Fruit fly (Drosophila melanogaster) whole organism, embryonic: ENCODE measurements around the gene Alg12.

ENCODE experiments used
- ATbp ChIP-seq: fragments of 200-800 bp; sonication (Bioruptor generic); optimal IDR thresholded peaks from 2 replicates; lab custom pipeline; 2017; ENCODE audit warnings: missing biosample characterization, mild to moderate bottlenecking, missing genetic modification characterization, missing genetic modification reagents
- Abd-B ChIP-seq: fragments of 200-800 bp; sonication (Bioruptor generic); optimal IDR thresholded peaks from 2 replicates; lab custom pipeline; 2018; ENCODE audit warnings: missing biosample characterization, mild to moderate bottlenecking, missing genetic modification characterization, moderate library complexity
- B-H2 ChIP-seq: fragments of 200-800 bp; sonication (Bioruptor generic); optimal IDR thresholded peaks from 2 replicates; lab custom pipeline; 2018; ENCODE audit warnings: missing biosample characterization, mild to moderate bottlenecking, missing genetic modification characterization
- BEAF-32 ChIP-seq: fragments of 200-800 bp; sonication (Bioruptor generic); optimal IDR thresholded peaks from 3 replicates; lab custom pipeline; 2017; ENCODE audit warnings: missing biosample characterization, missing genetic modification characterization, mild to moderate bottlenecking, moderate library complexity, missing genetic modification reagents
- CG12659 ChIP-seq: fragments of 200-800 bp; sonication (Bioruptor generic); optimal IDR thresholded peaks from 3 replicates; lab custom pipeline; 2017; ENCODE audit warnings: mild to moderate bottlenecking, missing biosample characterization, missing genetic modification reagents, missing genetic modification characterization
- CG13287 ChIP-seq: fragments of 200-800 bp; sonication (Bioruptor generic); IDR thresholded peaks from 2 replicates; pipeline ENCODE4 v1.3.6; 2022; ENCODE audit warnings: missing biosample characterization, missing genetic modification characterization; ENCODE audit not compliant: partially characterized antibody
- CG14441 ChIP-seq: fragments of 200-800 bp; sonication (Bioruptor generic); IDR thresholded peaks from 2 replicates; pipeline ENCODE4 v1.3.6; 2022; ENCODE audit warnings: missing biosample characterization, missing genetic modification characterization
- CG15073 ChIP-seq: fragments of 200-800 bp; sonication (Bioruptor generic); optimal IDR thresholded peaks from 2 replicates; lab custom pipeline; 2016; ENCODE audit warnings: missing biosample characterization, missing genetic modification characterization
- CG15514 ChIP-seq: fragments of 200-800 bp; sonication (Bioruptor generic); optimal IDR thresholded peaks from 3 replicates; lab custom pipeline; 2017; ENCODE audit warnings: missing biosample characterization, missing genetic modification characterization, mild to moderate bottlenecking, moderate library complexity, missing genetic modification reagents
- CG16779 ChIP-seq: fragments of 200-800 bp; sonication (Bioruptor generic); IDR thresholded peaks from 2 replicates; pipeline ENCODE4 v1.3.6; 2022; ENCODE audit warnings: missing biosample characterization, missing genetic modification characterization
- CG16813 ChIP-seq: fragments of 200-800 bp; sonication (Bioruptor generic); IDR thresholded peaks from 3 replicates; pipeline ENCODE4 v1.3.6; 2022; ENCODE audit warnings: missing biosample characterization, missing genetic modification characterization; ENCODE audit not compliant: partially characterized antibody
- CG18619 ChIP-seq: fragments of 200-800 bp; sonication (Bioruptor generic); optimal IDR thresholded peaks from 3 replicates; lab custom pipeline; 2017; ENCODE audit warnings: missing biosample characterization, mild to moderate bottlenecking, missing genetic modification characterization
- CG2129 ChIP-seq: fragments of 200-800 bp; sonication (Bioruptor generic); IDR thresholded peaks from 2 replicates; pipeline ENCODE4 v1.3.6; 2022; ENCODE audit warnings: missing biosample characterization, missing genetic modification characterization; ENCODE audit not compliant: partially characterized antibody
- CG2202 ChIP-seq: fragments of 200-800 bp; sonication (Bioruptor generic); optimal IDR thresholded peaks from 2 replicates; lab custom pipeline; 2018; ENCODE audit warnings: missing biosample characterization, mild to moderate bottlenecking, missing genetic modification characterization
- CG6813 ChIP-seq: fragments of 200-800 bp; sonication (Bioruptor generic); optimal IDR thresholded peaks from 2 replicates; lab custom pipeline; 2017; ENCODE audit warnings: missing biosample characterization, missing genetic modification characterization, mild to moderate bottlenecking, moderate library complexity, missing genetic modification reagents
- CG7357 ChIP-seq: fragments of 200-800 bp; sonication (Bioruptor generic); IDR thresholded peaks from 3 replicates; pipeline ENCODE4 v1.3.6; 2022; ENCODE audit warnings: missing biosample characterization, missing genetic modification characterization
- CG8924 ChIP-seq: fragments of 200-800 bp; optimal IDR thresholded peaks from 3 replicates; lab custom pipeline; 2019; ENCODE audit warnings: missing biosample characterization, mild to moderate bottlenecking, missing genetic modification characterization, moderate library complexity
- CG9797 ChIP-seq: fragments of 200-800 bp; sonication (Bioruptor generic); optimal IDR thresholded peaks from 3 replicates; lab custom pipeline; 2018; ENCODE audit warnings: missing biosample characterization, mild to moderate bottlenecking, missing genetic modification characterization
- D19A ChIP-seq: fragments of 200-800 bp; optimal IDR thresholded peaks from 3 replicates; lab custom pipeline; 2019; ENCODE audit warnings: missing biosample characterization, mild to moderate bottlenecking, missing genetic modification characterization, moderate library complexity
- Dbx ChIP-seq: fragments of 200-800 bp; sonication (Bioruptor generic); IDR thresholded peaks from 3 replicates; pipeline ENCODE4 v1.3.6; 2022; ENCODE audit warnings: missing biosample characterization, missing genetic modification characterization
- Dref ChIP-seq: fragments of 200-800 bp; sonication (Bioruptor generic); IDR thresholded peaks from 2 replicates; pipeline ENCODE4 v1.3.6; 2022; ENCODE audit warnings: missing biosample characterization, missing genetic modification characterization
- Fer1 ChIP-seq: fragments of 200-800 bp; sonication (Bioruptor generic); optimal IDR thresholded peaks from 2 replicates; lab custom pipeline; 2017; ENCODE audit warnings: missing biosample characterization, mild to moderate bottlenecking, missing genetic modification characterization
- Hmr ChIP-seq: fragments of 200-800 bp; sonication (Bioruptor generic); optimal IDR thresholded peaks from 3 replicates; lab custom pipeline; 2017; ENCODE audit warnings: mild to moderate bottlenecking, missing biosample characterization, missing genetic modification reagents, missing genetic modification characterization
- Myb ChIP-seq: fragments of 200-800 bp; sonication (Bioruptor generic); optimal IDR thresholded peaks from 2 replicates; lab custom pipeline; 2016; ENCODE audit warnings: missing biosample characterization, missing genetic modification characterization
- Nf-YB ChIP-seq: fragments of 200-800 bp; sonication (Bioruptor generic); optimal IDR thresholded peaks from 3 replicates; lab custom pipeline; 2019; ENCODE audit warnings: missing biosample characterization, mild to moderate bottlenecking, missing genetic modification characterization, moderate library complexity
- Vsx1 ChIP-seq: fragments of 200-800 bp; sonication (Bioruptor generic); optimal IDR thresholded peaks from 2 replicates; lab custom pipeline; 2017; ENCODE audit warnings: missing biosample characterization, mild to moderate bottlenecking, missing genetic modification characterization, missing genetic modification reagents
- Xbp1 ChIP-seq: fragments of 200-800 bp; sonication (Bioruptor generic); optimal IDR thresholded peaks from 3 replicates; lab custom pipeline; 2016; ENCODE audit warnings: missing biosample characterization, mild to moderate bottlenecking, missing genetic modification characterization
- ap ChIP-seq: fragments of 200-800 bp; sonication (Bioruptor generic); IDR thresholded peaks from 2 replicates; pipeline ENCODE4 v1.3.6; 2022; ENCODE audit warnings: missing biosample characterization, missing genetic modification characterization
- ato ChIP-seq: fragments of 200-800 bp; sonication (Bioruptor generic); IDR thresholded peaks from 2 replicates; pipeline ENCODE4 v1.3.6; 2022; ENCODE audit warnings: missing biosample characterization, missing genetic modification characterization; ENCODE audit not compliant: partially characterized antibody
- bbx ChIP-seq: fragments of 200-800 bp; sonication (Bioruptor generic); IDR thresholded peaks from 2 replicates; pipeline ENCODE4 v1.3.6; 2022; ENCODE audit warnings: missing biosample characterization, missing genetic modification characterization; ENCODE audit not compliant: partially characterized antibody
- bowl ChIP-seq: fragments of 200-800 bp; sonication (Bioruptor generic); IDR thresholded peaks from 2 replicates; pipeline ENCODE4 v1.3.6; 2022; ENCODE audit warnings: missing biosample characterization, missing genetic modification characterization
- disco-r ChIP-seq: fragments of 200-800 bp; sonication (Bioruptor generic); optimal IDR thresholded peaks from 2 replicates; lab custom pipeline; 2016; ENCODE audit warnings: missing biosample characterization, missing genetic modification characterization
- ftz-f1 ChIP-seq: fragments of 200-800 bp; sonication (Bioruptor generic); optimal IDR thresholded peaks from 2 replicates; lab custom pipeline; 2016; ENCODE audit warnings: missing biosample characterization, missing genetic modification characterization
- gfzf ChIP-seq: fragments of 200-800 bp; sonication (Bioruptor generic); optimal IDR thresholded peaks from 2 replicates; lab custom pipeline; 2016; ENCODE audit warnings: missing biosample characterization, mild to moderate bottlenecking, missing genetic modification characterization, moderate library complexity
- grau ChIP-seq: fragments of 200-800 bp; optimal IDR thresholded peaks from 3 replicates; lab custom pipeline; 2019; ENCODE audit warnings: missing biosample characterization, mild to moderate bottlenecking, missing genetic modification characterization, moderate library complexity
- insv ChIP-seq, 2 experiments: fragments of 200-800 bp; sonication (Bioruptor generic); optimal IDR thresholded peaks; 3 replicates each; lab custom pipeline; 2016 to 2018; ENCODE audit warnings: missing biosample characterization in 2 of 2, missing genetic modification characterization in 2 of 2
- kay ChIP-seq: fragments of 200-800 bp; sonication (Bioruptor generic); optimal IDR thresholded peaks from 2 replicates; lab custom pipeline; 2016; ENCODE audit warnings: missing biosample characterization, missing genetic modification characterization
- lilli ChIP-seq: fragments of 200-800 bp; sonication (Bioruptor generic); optimal IDR thresholded peaks from 3 replicates; lab custom pipeline; 2016; ENCODE audit warnings: missing biosample characterization, missing genetic modification characterization
- luna ChIP-seq: fragments of 200-800 bp; sonication (Bioruptor generic); optimal IDR thresholded peaks from 2 replicates; lab custom pipeline; 2016; ENCODE audit warnings: missing biosample characterization, missing genetic modification characterization
- nom ChIP-seq: fragments of 200-800 bp; sonication (Bioruptor generic); optimal IDR thresholded peaks from 2 replicates; lab custom pipeline; 2017; ENCODE audit warnings: missing biosample characterization, missing genetic modification characterization, mild to moderate bottlenecking, moderate library complexity, missing genetic modification reagents
- pho ChIP-seq: fragments of 200-800 bp; sonication (Bioruptor generic); optimal IDR thresholded peaks from 2 replicates; lab custom pipeline; 2016; ENCODE audit warnings: missing biosample characterization, missing genetic modification characterization
- pita ChIP-seq: fragments of 200-800 bp; sonication (Bioruptor generic); optimal IDR thresholded peaks from 2 replicates; lab custom pipeline; 2017; ENCODE audit warnings: missing biosample characterization, mild to moderate bottlenecking, missing genetic modification characterization
- pum ChIP-seq: fragments of 200-800 bp; sonication (Bioruptor generic); optimal IDR thresholded peaks from 2 replicates; lab custom pipeline; 2016; ENCODE audit warnings: missing biosample characterization, missing genetic modification characterization
- repo ChIP-seq: fragments of 200-800 bp; sonication (Bioruptor generic); optimal IDR thresholded peaks from 2 replicates; lab custom pipeline; 2016; ENCODE audit warnings: missing biosample characterization, missing genetic modification characterization
- slbo ChIP-seq: fragments of 200-800 bp; sonication (Bioruptor generic); IDR thresholded peaks from 2 replicates; pipeline ENCODE4 v1.3.6; 2022; ENCODE audit warnings: missing biosample characterization, missing genetic modification characterization
- sqz ChIP-seq: fragments of 200-800 bp; sonication (Bioruptor generic); optimal IDR thresholded peaks from 3 replicates; lab custom pipeline; 2018; ENCODE audit warnings: missing biosample characterization, mild to moderate bottlenecking, missing genetic modification characterization
- tgo ChIP-seq: fragments of 200-800 bp; sonication (Bioruptor generic); IDR thresholded peaks from 3 replicates; pipeline ENCODE4 v1.3.6; 2022; ENCODE audit warnings: missing biosample characterization, missing genetic modification characterization
- vvl ChIP-seq: fragments of 200-800 bp; sonication (Bioruptor generic); IDR thresholded peaks from 2 replicates; pipeline ENCODE4 v1.3.6; 2022; ENCODE audit warnings: missing biosample characterization, missing genetic modification characterization

Alg12 gene

dm6 chr3R:9762955-9763931 is 7.0 kb downstream of the Alg12 start, which contains the start of the genes Snap24 and CG8478 (continued):
- TF ChIP-seq ap (GFP tag; lab: Robert Waterston, UW) = no peak
- peak; percentile 24 for TF ChIP-seq Abd-B (GFP tag; lab: Kevin White, UChicago)
- peak; percentile 55 for TF ChIP-seq gfzf
- TF ChIP-seq disco-r (GFP tag; lab: Kevin White, UChicago) = no peak
- no peak for TF ChIP-seq CG18619 (GFP tag; lab: Kevin White, UChicago)
- TF ChIP-seq CG12659 (GFP tag; lab: Kevin White, UChicago) = peak; percentile 26
- peak; percentile 12; the same call in 1 of the 2 replicates for TF ChIP-seq slbo (GFP tag; lab: Robert Waterston, UW)
- TF ChIP-seq vvl = no peak; the same call in 1 of the 2 replicates
- peak; percentile 23 for TF ChIP-seq CG15514 (GFP tag; lab: Kevin White, UChicago)
- no peak for TF ChIP-seq luna (GFP tag; lab: Kevin White, UChicago)
- no peak for TF ChIP-seq bowl (GFP tag; lab: Robert Waterston, UW)
- TF ChIP-seq pum (GFP tag; lab: Kevin White, UChicago) = no peak
- peak; percentile 0 for TF ChIP-seq grau (tag; lab: Kevin White, UChicago)
- TF ChIP-seq Nf-YB (GFP tag; lab: Kevin White, UChicago) = no peak
- TF ChIP-seq CG15073 (GFP tag; lab: Kevin White, UChicago) = no peak
- TF ChIP-seq CG6813 (GFP tag; lab: Kevin White, UChicago) = no peak
- no peak for TF ChIP-seq Hmr
- TF ChIP-seq Dref (GFP tag; lab: Robert Waterston, UW) = peak; percentile 87
- TF ChIP-seq Fer1 (GFP tag; lab: Kevin White, UChicago) = peak; percentile 5
- TF ChIP-seq CG2129 = peak; percentile 57
- no peak for TF ChIP-seq sqz (GFP tag; lab: Kevin White, UChicago)
- no peak for TF ChIP-seq ftz-f1 (GFP tag; lab: Kevin White, UChicago)
- no peak for TF ChIP-seq tgo (GFP tag; lab: Robert Waterston, UW)
- peak; percentile 13 for TF ChIP-seq Xbp1 (GFP tag; lab: Kevin White, UChicago)
- TF ChIP-seq nom (GFP tag; lab: Kevin White, UChicago) = no peak
- TF ChIP-seq CG7357 (GFP tag; lab: Robert Waterston, UW) = peak; percentile 96
- peak; percentile 81 for TF ChIP-seq CG16813
- TF ChIP-seq CG13287 (GFP tag; lab: Robert Waterston, UW) = peak; percentile 82
- peak; percentile 46 for TF ChIP-seq pita (GFP tag; lab: Kevin White, UChicago)
- TF ChIP-seq CG8924 (tag; lab: Kevin White, UChicago) = peak; percentile 14
- peak; percentile 82 for TF ChIP-seq bbx
- TF ChIP-seq Dbx = no peak
- TF ChIP-seq ato (GFP tag; lab: Robert Waterston, UW) = peak; percentile 80
- peak; percentile 30 for TF ChIP-seq lilli
- no peak for TF ChIP-seq pho (GFP tag; lab: Kevin White, UChicago)
- TF ChIP-seq insv (GFP tag; optimal IDR thresholded peaks at IDR 0.05; lab: Kevin White, UChicago) = no peak
- TF ChIP-seq CG14441 = no peak
- TF ChIP-seq kay (GFP tag; lab: Kevin White, UChicago) = peak; percentile 85
- TF ChIP-seq CG16779 (GFP tag; lab: Robert Waterston, UW) = no peak
- no peak for TF ChIP-seq repo (GFP tag; lab: Kevin White, UChicago)
- no peak for TF ChIP-seq ATbp (GFP tag; lab: Kevin White, UChicago)
- TF ChIP-seq CG9797 = peak; percentile 2
- TF ChIP-seq Myb (GFP tag; lab: Kevin White, UChicago) = peak; percentile 75
- TF ChIP-seq Vsx1 (GFP tag; lab: Kevin White, UChicago) = no peak
- TF ChIP-seq BEAF-32 (GFP tag; lab: Kevin White, UChicago) = peak; percentile 86
- no peak for TF ChIP-seq CG2202 (tag; lab: Kevin White, UChicago)
- peak; percentile 9 for TF ChIP-seq D19A (tag; lab: Kevin White, UChicago)
- no peak for TF ChIP-seq B-H2 (GFP tag; lab: Kevin White, UChicago)
